Worm (Caenorhabditis elegans): ENCODE results near the gene T23G4.2.

ce11 chrIV:13702681-13703080, 13.3 kb upstream of the T23G4.2 start:
- TF ChIP-seq nfya-2 (GFP tag; IDR thresholded peaks at IDR 0.05) (no peak), egl-18 (GFP tag; IDR thresholded peaks at IDR 0.05) (no peak), mes-4 (tag; optimal IDR thresholded peaks at IDR 0.05) (no peak), him-1 (tag; optimal IDR thresholded peaks at IDR 0.05) (no peak), mxl-1 (tag; optimal IDR thresholded peaks at IDR 0.05) (no peak), F57A8.1 (GFP tag; optimal IDR thresholded peaks at IDR 0.05) (no peak), C17E4.6 (GFP tag; IDR thresholded peaks at IDR 0.05) (no peak)

All from whole organism, young adult.